Worm (Caenorhabditis elegans) whole organism, L4 larva: ENCODE results near the gene cnnm-1.

Experiments used
- D1046.2 ChIP-seq: fragments of 200-800 bp; sonication (Bioruptor generic); IDR thresholded peaks from 2 replicates; pipeline ENCODE4 v1.3.6; 2022; ENCODE audit warnings: missing genetic modification characterization, missing compliant biosample characterization
- F10B5.3 ChIP-seq: sonication (generic microtip); optimal IDR thresholded peaks from 2 replicates; lab custom pipeline; 2016; ENCODE audit warnings: mild to moderate bottlenecking, missing genetic modification characterization, missing compliant biosample characterization
- F37D6.2 ChIP-seq: sonication (generic microtip); optimal IDR thresholded peaks from 2 replicates; lab custom pipeline; 2016; ENCODE audit warnings: mild to moderate bottlenecking, missing genetic modification characterization, missing compliant biosample characterization
- F44E2.7 ChIP-seq: fragments of 200-800 bp; sonication (Bioruptor generic); IDR thresholded peaks from 2 replicates; pipeline ENCODE4 v2.1.2; 2022; ENCODE audit warnings: missing genetic modification characterization, missing compliant biosample characterization
- Y5F2A.4 ChIP-seq: fragments of 200-800 bp; sonication (Bioruptor generic); optimal IDR thresholded peaks from 2 replicates; lab custom pipeline; 2018; ENCODE audit warnings: mild to moderate bottlenecking, missing genetic modification characterization, missing compliant biosample characterization
- Y75B8A.6 ChIP-seq: fragments of 200-800 bp; sonication (Bioruptor generic); IDR thresholded peaks from 2 replicates; pipeline ENCODE4 v1.3.6; 2022; ENCODE audit warnings: missing genetic modification reagents, missing genetic modification characterization, missing compliant biosample characterization
- aha-1 ChIP-seq: fragments of 150-350 bp; peaks from one replicate; lab custom pipeline; 2014; ENCODE audit warnings: missing biosample characterization, missing genetic modification characterization
- arid-1 ChIP-seq: fragments of 200-800 bp; sonication (Bioruptor generic); conservative IDR thresholded peaks from 2 replicates; pipeline ENCODE4 v1.3.6; 2022; ENCODE audit warnings: missing genetic modification reagents, missing genetic modification characterization, missing compliant biosample characterization
- attf-4 ChIP-seq: sonication (generic microtip); optimal IDR thresholded peaks from 3 replicates; lab custom pipeline; 2017; ENCODE audit warnings: missing biosample characterization, missing genetic modification characterization
- ceh-32 ChIP-seq: sonication (generic microtip); optimal IDR thresholded peaks from 2 replicates; lab custom pipeline; 2016; ENCODE audit warnings: mild to moderate bottlenecking, missing genetic modification characterization, missing compliant biosample characterization; ENCODE audit not compliant: poor library complexity
- ceh-82 ChIP-seq: sonication (generic microtip); optimal IDR thresholded peaks from 2 replicates; lab custom pipeline; 2017; ENCODE audit warnings: missing biosample characterization, missing genetic modification characterization
- daf-12 ChIP-seq: fragments of 150-350 bp; optimal IDR thresholded peaks from 2 replicates; lab custom pipeline; 2014; ENCODE audit warnings: missing biosample characterization, missing genetic modification reagents, missing genetic modification characterization
- daf-16 ChIP-seq, 3 experiments: sonication (generic microtip); optimal IDR thresholded peaks; 2 replicates each; lab custom pipeline; 2016 to 2017; ENCODE audit warnings: missing genetic modification characterization in 3 of 3, missing genetic modification reagents in 3 of 3, mild to moderate bottlenecking in 2 of 3, missing compliant biosample characterization in 2 of 3, missing biosample characterization in 1 of 3, moderate library complexity in 1 of 3
- dve-1 ChIP-seq: sonication (generic microtip); optimal IDR thresholded peaks from 2 replicates; lab custom pipeline; 2017; ENCODE audit warnings: antibody characterized with exemption, mild to moderate bottlenecking, missing genetic modification characterization, missing compliant biosample characterization; ENCODE audit not compliant: insufficient read depth
- fos-1 ChIP-seq: fragments of 150-350 bp; optimal IDR thresholded peaks from 2 replicates; lab custom pipeline; 2014; ENCODE audit warnings: missing biosample characterization, missing genetic modification characterization
- hlh-30 ChIP-seq: sonication (generic microtip); optimal IDR thresholded peaks from 2 replicates; lab custom pipeline; 2017; ENCODE audit warnings: antibody characterized with exemption, mild to moderate bottlenecking, missing genetic modification characterization, missing compliant biosample characterization; ENCODE audit not compliant: insufficient read depth
- hmg-1.1 ChIP-seq: fragments of 200-800 bp; sonication (Bioruptor generic); IDR thresholded peaks from 2 replicates; pipeline ENCODE4 v1.3.6; 2022; ENCODE audit warnings: missing genetic modification reagents, missing genetic modification characterization, missing compliant biosample characterization
- jun-1 ChIP-seq: fragments of 150-350 bp; optimal IDR thresholded peaks from 2 replicates; lab custom pipeline; 2014; ENCODE audit warnings: missing biosample characterization, missing genetic modification reagents, missing genetic modification characterization
- lin-13 ChIP-seq: fragments of 150-350 bp; optimal IDR thresholded peaks from 2 replicates; lab custom pipeline; 2014; ENCODE audit warnings: missing biosample characterization, missing genetic modification reagents, missing genetic modification characterization
- lin-38 ChIP-seq: fragments of 200-800 bp; sonication (Bioruptor generic); IDR thresholded peaks from 2 replicates; pipeline ENCODE4 v1.3.6; 2022; ENCODE audit warnings: missing genetic modification reagents, missing genetic modification characterization, missing compliant biosample characterization
- lin-39 ChIP-seq: fragments of 150-350 bp; optimal IDR thresholded peaks from 2 replicates; lab custom pipeline; 2014; ENCODE audit warnings: missing biosample characterization, missing genetic modification reagents, missing genetic modification characterization
- lir-3 ChIP-seq: sonication (generic microtip); optimal IDR thresholded peaks from 2 replicates; lab custom pipeline; 2016; ENCODE audit warnings: mild to moderate bottlenecking, missing genetic modification characterization, missing compliant biosample characterization
- lsy-2 ChIP-seq, 2 experiments: fragments of 150-350 bp in 1 of 2; sonication (generic microtip) in 1 of 2; optimal IDR thresholded peaks; 2 replicates each; lab custom pipeline; 2014 to 2017; ENCODE audit warnings: missing biosample characterization in 2 of 2, missing genetic modification characterization in 2 of 2
- mdt-29 ChIP-seq: fragments of 200-800 bp; sonication (Bioruptor generic); IDR thresholded peaks from 2 replicates; pipeline ENCODE4 v1.3.6; 2022; ENCODE audit warnings: missing genetic modification reagents, missing genetic modification characterization, missing compliant biosample characterization
- nhr-102 ChIP-seq: sonication (generic microtip); optimal IDR thresholded peaks from 2 replicates; lab custom pipeline; 2016; ENCODE audit warnings: mild to moderate bottlenecking, missing genetic modification characterization, moderate library complexity, missing compliant biosample characterization
- nhr-237 ChIP-seq: sonication (generic microtip); optimal IDR thresholded peaks from 2 replicates; lab custom pipeline; 2017; ENCODE audit warnings: missing biosample characterization, missing genetic modification characterization
- nhr-42 ChIP-seq: fragments of 200-800 bp; sonication (Bioruptor generic); IDR thresholded peaks from 2 replicates; pipeline ENCODE4 v1.3.6; 2022; ENCODE audit warnings: missing genetic modification characterization, missing compliant biosample characterization
- nhr-76 ChIP-seq: fragments of 150-350 bp; optimal IDR thresholded peaks from 2 replicates; lab custom pipeline; 2014; ENCODE audit warnings: missing biosample characterization, missing genetic modification characterization
- sdz-12 ChIP-seq: fragments of 200-800 bp; sonication (Bioruptor generic); optimal IDR thresholded peaks from 2 replicates; lab custom pipeline; 2018; ENCODE audit warnings: mild to moderate bottlenecking, missing genetic modification characterization, missing compliant biosample characterization
- skn-1 ChIP-seq: fragments of 150-350 bp; optimal IDR thresholded peaks from 2 replicates; lab custom pipeline; 2014; ENCODE audit warnings: missing biosample characterization, missing genetic modification characterization
- snpc-1.2 ChIP-seq: fragments of 200-800 bp; sonication (Bioruptor generic); IDR thresholded peaks from 2 replicates; pipeline ENCODE4 v1.3.6; 2022; ENCODE audit warnings: missing genetic modification reagents, missing genetic modification characterization, missing compliant biosample characterization
- snpc-4 ChIP-seq: fragments of 150-350 bp; optimal IDR thresholded peaks from 2 replicates; lab custom pipeline; 2014; ENCODE audit warnings: missing biosample characterization, missing genetic modification characterization
- unc-130 ChIP-seq: sonication (generic microtip); optimal IDR thresholded peaks from 2 replicates; lab custom pipeline; 2016; ENCODE audit warnings: missing genetic modification reagents, missing genetic modification characterization, missing compliant biosample characterization
- unc-39 ChIP-seq: sonication (generic microtip); optimal IDR thresholded peaks from 2 replicates; lab custom pipeline; 2017; ENCODE audit warnings: missing biosample characterization, missing genetic modification characterization
- zag-1 ChIP-seq: fragments of 150-350 bp; optimal IDR thresholded peaks from 2 replicates; lab custom pipeline; 2014; ENCODE audit warnings: missing biosample characterization, missing genetic modification characterization
- zip-11 ChIP-seq: fragments of 200-800 bp; sonication (Bioruptor generic); IDR thresholded peaks from 2 replicates; pipeline ENCODE4 v1.3.6; 2022; ENCODE audit warnings: missing genetic modification characterization, missing compliant biosample characterization

Gene cnnm-1

DNA sequence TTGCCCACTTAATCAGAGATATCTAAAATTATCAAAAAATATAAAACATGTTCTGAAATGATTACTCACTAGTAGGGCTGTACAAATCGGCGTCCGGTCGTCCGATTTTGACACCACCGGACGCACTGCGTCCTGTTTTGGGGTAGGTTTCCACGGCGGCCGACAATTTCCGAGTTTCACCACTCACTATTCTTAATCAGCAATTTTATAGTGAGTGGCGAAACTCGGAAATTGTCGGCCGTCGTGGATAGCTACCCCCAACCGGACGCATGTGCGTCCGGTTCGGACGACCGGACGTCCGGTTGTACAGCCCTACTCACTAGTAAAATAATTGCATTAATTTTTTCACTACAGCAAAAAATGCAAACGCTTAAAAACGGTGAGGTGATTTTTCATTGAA lies 15.5 kb upstream of the cnnm-1 start:
- TF ChIP-seq snpc-1.2 (GFP tag; lab: Robert Waterston, UW), result peak; percentile 55; the same call in 1 of the 2 replicates
- TF ChIP-seq lin-38 (GFP tag; lab: Robert Waterston, UW), result 0 out of 2 replicates have a peak, but pooled peaks have one; percentile 14

ce11 chrIV:17216048-17216447 lies 9.4 kb upstream of the cnnm-1 start, which contains the start of gene Y116A8B.1:
Gene Y116A8B.1 (plus strand): TSS chrIV:17216348.
- TF ChIP-seq attf-4 (tag; lab: Kevin White, UChicago) (no peak), arid-1 (GFP tag; lab: Robert Waterston, UW) (no peak), nhr-76 (tag; lab: Kevin White, UChicago) (no peak), Y5F2A.4 (GFP tag; lab: Kevin White, UChicago) (no peak), Y75B8A.6 (GFP tag; lab: Robert Waterston, UW) (no peak), snpc-4 (tag; lab: Kevin White, UChicago) (no peak)

ce11 chrIV:17215070-17215469 lies 8.4 kb upstream of the cnnm-1 start:
- TF ChIP-seq snpc-1.2 (GFP tag; lab: Robert Waterston, UW), result 0 out of 2 replicates have a peak, but pooled peaks have one; percentile 14
- TF ChIP-seq zip-11 (GFP tag; lab: Robert Waterston, UW), result no peak
- TF ChIP-seq lin-13 (GFP tag; lab: Kevin White, UChicago), result no peak
- TF ChIP-seq unc-39 (tag; lab: Kevin White, UChicago), result no peak
- no peak for TF ChIP-seq F44E2.7
- no peak for TF ChIP-seq sdz-12 (GFP tag; lab: Kevin White, UChicago)
- no peak for TF ChIP-seq mdt-29 (GFP tag; lab: Robert Waterston, UW)
- no peak for TF ChIP-seq jun-1 (tag; lab: Kevin White, UChicago)
- no peak for TF ChIP-seq lsy-2 (tag; optimal IDR thresholded peaks at IDR 0.05; lab: Kevin White, UChicago)
- no peak for TF ChIP-seq F37D6.2
- 0 out of 2 replicates have a peak, but pooled peaks have one; percentile 31 for TF ChIP-seq hmg-1.1
- TF ChIP-seq fos-1, result no peak
- no peak for TF ChIP-seq nhr-237 (tag; lab: Kevin White, UChicago)
- no peak for TF ChIP-seq D1046.2 (GFP tag; lab: Robert Waterston, UW)
- TF ChIP-seq ceh-32 (tag; lab: Kevin White, UChicago), result no peak
- TF ChIP-seq nhr-102 (tag; lab: Kevin White, UChicago), result no peak
- no peak for TF ChIP-seq F10B5.3

- no peak for TF ChIP-seq sdz-12 (GFP tag; lab: Kevin White, UChicago)
- peak; percentile 72 for TF ChIP-seq aha-1 (tag; lab: Kevin White, UChicago)
Measured at ce11 chrIV:17210754-17211153, 4.1 kb upstream of the cnnm-1 start.

DNA sequence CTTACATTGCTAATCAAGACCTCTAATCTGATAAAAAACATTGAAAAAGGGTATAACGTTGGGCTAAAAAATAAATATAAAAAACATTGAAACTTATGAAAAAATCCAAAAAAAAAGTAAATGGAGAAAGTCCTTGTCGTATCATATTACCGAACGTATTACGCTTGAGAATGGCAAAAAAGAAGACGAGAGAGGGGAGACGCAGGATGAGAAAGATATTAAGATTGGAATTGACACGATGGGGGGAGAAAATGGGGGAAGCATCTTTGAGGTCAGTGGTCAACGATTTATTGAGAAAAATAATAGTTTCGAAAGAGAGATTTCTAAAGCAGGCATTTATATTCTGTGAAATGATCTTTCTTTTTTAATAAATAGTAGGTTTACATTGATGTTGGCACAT lies 2.7 kb upstream of the cnnm-1 start:
- TF ChIP-seq Y75B8A.6 (GFP tag; lab: Robert Waterston, UW) (no peak), dve-1 (tag; lab: Kevin White, UChicago) (peak; percentile 10), hlh-30 (tag; lab: Kevin White, UChicago) (no peak), nhr-42 (no peak), F10B5.3 (no peak), lin-39 (tag; lab: Kevin White, UChicago) (no peak), daf-16 (GFP tag; optimal IDR thresholded peaks at IDR 0.05; lab: Kevin White, UChicago) (no peak), daf-16 (tag; optimal IDR thresholded peaks at IDR 0.05; lab: Kevin White, UChicago) (peak; percentile 9), ceh-82 (tag; lab: Kevin White, UChicago) (no peak), daf-12 (tag; lab: Kevin White, UChicago) (no peak), skn-1 (tag; lab: Kevin White, UChicago) (no peak), lir-3 (tag; lab: Kevin White, UChicago) (no peak), unc-130 (GFP tag; lab: Kevin White, UChicago) (no peak), zag-1 (tag; lab: Kevin White, UChicago) (no peak), aha-1 (tag; lab: Kevin White, UChicago) (peak; percentile 77), lsy-2 (tag; optimal IDR thresholded peaks at IDR 0.05; lab: Kevin White, UChicago) (peak in 1 of 2 experiments; percentile 1), snpc-4 (tag; lab: Kevin White, UChicago) (no peak)
- TF ChIP-seq, all 104 proteins: peak for 4
